Worm (Caenorhabditis elegans): ENCODE data around the gene K04A8.19.

Gene K04A8.19

DNA sequence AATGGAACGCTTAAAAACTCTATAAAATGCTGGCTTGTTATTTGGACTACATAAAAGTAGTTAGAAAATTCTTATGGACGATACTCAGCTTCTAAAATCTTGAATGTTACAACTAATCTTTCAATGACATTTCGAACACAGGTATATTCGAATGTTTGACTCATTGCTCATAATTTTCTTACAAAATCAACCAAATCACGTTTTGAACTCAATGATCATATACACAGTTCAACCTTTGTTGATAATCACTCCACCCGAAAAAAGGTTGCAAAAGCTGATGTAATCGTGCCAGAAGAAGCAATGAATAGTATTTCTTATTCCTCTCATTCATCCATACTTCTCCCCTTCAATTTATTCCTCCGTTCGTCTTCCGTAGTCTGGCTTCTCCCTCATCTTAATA is 5.1 kb downstream of the K04A8.19 start, which contains the start of gene K04A8.20:
Gene K04A8.20, plus strand, starts transcription at position 301 of the 400 bp plus-strand sequence.
- TF ChIP-seq egl-27 (tag; optimal IDR thresholded peaks at IDR 0.05): no peak
- no peak for TF ChIP-seq nhr-77 (tag; optimal IDR thresholded peaks at IDR 0.05)
- TF ChIP-seq nhr-28 (tag; optimal IDR thresholded peaks at IDR 0.05): no peak

DNA sequence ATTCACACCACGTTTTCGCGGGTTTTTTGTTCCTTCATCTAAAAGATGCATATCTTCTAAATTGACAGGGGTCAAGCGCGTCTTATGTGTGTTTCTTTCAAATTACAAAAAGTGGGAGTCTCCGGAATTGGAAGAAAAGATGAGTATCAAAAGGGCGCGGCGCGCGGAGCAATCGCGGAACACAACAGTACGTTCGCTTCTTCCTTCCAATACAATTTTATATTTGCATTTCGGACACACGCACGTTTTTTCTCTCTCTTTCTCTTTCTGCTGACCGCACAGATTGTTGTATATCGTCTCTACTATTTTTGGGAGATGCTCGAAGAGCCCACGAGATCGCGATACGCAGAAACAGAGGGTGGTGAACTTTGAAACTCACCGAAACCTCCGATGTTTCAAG is 5.9 kb downstream of the K04A8.19 start:
- TF ChIP-seq lin-39 (tag; optimal IDR thresholded peaks at IDR 0.05) (no peak), ceh-9 (tag; optimal IDR thresholded peaks at IDR 0.05) (no peak), fkh-10 (GFP tag; optimal IDR thresholded peaks at IDR 0.05) (no peak), snpc-4 (tag; optimal IDR thresholded peaks at IDR 0.05) (no peak), mml-1 (tag; optimal IDR thresholded peaks at IDR 0.05) (no peak), ztf-11 (tag; optimal IDR thresholded peaks at IDR 0.05) (no peak), nhr-12 (tag; optimal IDR thresholded peaks at IDR 0.05) (no peak)

DNA sequence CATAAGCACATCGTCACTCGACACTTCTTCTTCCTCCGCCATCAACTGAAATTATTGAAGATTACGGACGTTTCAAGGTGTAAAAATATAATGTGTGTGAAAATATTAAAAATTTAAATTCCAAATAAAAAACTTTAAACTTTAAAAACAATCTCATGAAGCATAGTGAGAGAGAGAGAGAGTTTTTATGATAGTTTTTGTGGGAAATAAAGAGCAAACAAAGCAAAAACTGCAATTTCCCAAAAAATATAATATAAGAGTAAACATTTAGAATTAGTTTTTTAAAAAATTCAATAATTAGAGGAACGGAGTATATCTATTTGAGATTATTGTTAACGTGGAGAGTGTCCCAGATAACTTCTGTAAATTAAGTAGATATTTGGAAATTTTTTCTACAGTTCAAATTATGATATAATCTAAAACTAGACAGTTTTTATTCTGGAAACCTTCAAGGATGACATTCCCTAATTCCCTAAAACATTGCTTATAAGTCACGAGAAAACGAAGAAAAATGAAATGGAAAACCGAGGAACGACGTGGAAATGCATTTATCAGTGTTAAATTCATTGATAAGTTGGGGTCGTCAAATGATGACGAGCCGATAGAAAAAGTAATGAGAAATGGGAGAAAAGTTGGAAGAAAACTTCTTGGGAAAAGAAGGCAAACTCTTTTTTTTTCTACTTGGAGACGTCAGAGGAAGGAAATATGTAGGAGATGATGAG is 7.6 kb downstream of the K04A8.19 start, which contains the start of gene dre-1:
Gene dre-1, minus strand, starts transcription at position 51 of the 722 bp plus-strand sequence.
- no peak for TF ChIP-seq tbx-2 (tag; optimal IDR thresholded peaks at IDR 0.05)
- peak; percentile 3 for TF ChIP-seq pha-4 (tag; optimal IDR thresholded peaks at IDR 0.05)
- no peak for TF ChIP-seq nfya-1 (tag; optimal IDR thresholded peaks at IDR 0.05; ENCODE audit: insufficient read depth)
- TF ChIP-seq eor-1 (tag; optimal IDR thresholded peaks at IDR 0.05): no peak
- no peak for TF ChIP-seq sea-2 (GFP tag; optimal IDR thresholded peaks at IDR 0.05)
- no peak for TF ChIP-seq lin-39 (tag; optimal IDR thresholded peaks at IDR 0.05)
- no peak for TF ChIP-seq daf-12 (tag; optimal IDR thresholded peaks at IDR 0.05)
- TF ChIP-seq zag-1 (tag; optimal IDR thresholded peaks at IDR 0.05): no peak
- TF ChIP-seq mdl-1 (tag; optimal IDR thresholded peaks at IDR 0.05): no peak
- TF ChIP-seq nhr-43 (tag; optimal IDR thresholded peaks at IDR 0.05; ENCODE audit: poor library complexity, severe bottlenecking): no peak
- TF ChIP-seq nhr-237 (tag; optimal IDR thresholded peaks at IDR 0.05): no peak
- TF ChIP-seq ama-1 (optimal IDR thresholded peaks at IDR 0.05): no peak
- TF ChIP-seq elt-1 (tag; optimal IDR thresholded peaks at IDR 0.05): no peak
- no peak for TF ChIP-seq ZK546.5 (tag; optimal IDR thresholded peaks at IDR 0.05)
- TF ChIP-seq elt-2 (tag; optimal IDR thresholded peaks at IDR 0.05): peak; percentile 67
- TF ChIP-seq nhr-23 (tag; optimal IDR thresholded peaks at IDR 0.05): no peak
- no peak for TF ChIP-seq ceh-16 (tag; optimal IDR thresholded peaks at IDR 0.05)
- TF ChIP-seq egl-5 (tag; optimal IDR thresholded peaks at IDR 0.05): no peak

DNA sequence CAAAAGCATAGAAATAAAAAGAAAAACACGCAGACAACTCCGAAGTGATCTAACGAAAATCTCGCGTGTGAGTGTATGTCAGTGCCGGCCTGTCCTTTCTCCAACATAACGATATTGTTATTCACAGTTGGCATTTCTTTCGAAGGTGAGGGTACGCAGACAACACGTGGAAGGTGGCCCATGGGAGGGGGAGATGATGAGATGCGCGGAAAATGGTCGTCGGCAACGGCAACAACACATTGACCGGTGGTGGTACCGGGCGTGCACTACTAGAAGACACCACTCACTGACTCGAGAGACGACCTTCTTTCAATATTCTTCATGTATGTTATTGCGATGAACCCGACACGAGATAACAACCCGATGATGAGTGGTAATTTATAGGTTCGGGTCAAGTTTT is 9.2 kb downstream of the K04A8.19 start:
- TF ChIP-seq lsy-12 (tag; optimal IDR thresholded peaks at IDR 0.05): peak; percentile 9
- peak; percentile 6 for TF ChIP-seq nhr-23 (tag; optimal IDR thresholded peaks at IDR 0.05)
- TF ChIP-seq ceh-16 (tag; optimal IDR thresholded peaks at IDR 0.05): no peak
- peak; percentile 41 for TF ChIP-seq nhr-25 (tag; optimal IDR thresholded peaks at IDR 0.05)

DNA sequence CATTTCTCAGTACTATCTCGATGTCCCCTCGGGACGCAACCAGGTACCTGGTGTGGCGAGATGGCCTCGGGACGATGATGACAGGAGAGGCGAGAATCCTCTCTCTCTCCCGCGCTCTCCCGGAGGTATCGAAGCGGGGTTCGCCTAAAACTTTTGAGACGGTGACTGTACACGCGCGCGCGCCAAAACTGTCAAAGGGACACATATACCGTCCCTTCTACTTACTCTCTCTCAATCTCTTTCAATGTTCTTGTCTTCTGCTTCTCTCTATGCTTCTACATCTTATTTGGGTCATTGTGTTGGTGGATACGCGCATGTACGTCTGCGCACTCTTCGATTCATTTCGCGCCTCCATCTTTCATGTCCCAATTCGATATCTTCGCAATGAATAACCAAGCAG is 12.3 kb downstream of the K04A8.19 start:
- TF ChIP-seq mml-1 (tag; optimal IDR thresholded peaks at IDR 0.05) (no peak), nhr-12 (tag; optimal IDR thresholded peaks at IDR 0.05) (no peak), hmg-11 (tag; optimal IDR thresholded peaks at IDR 0.05) (no peak), elt-3 (tag; optimal IDR thresholded peaks at IDR 0.05) (no peak), zag-1 (tag; optimal IDR thresholded peaks at IDR 0.05) (no peak), lsy-12 (tag; optimal IDR thresholded peaks at IDR 0.05) (no peak), fkh-2 (tag; optimal IDR thresholded peaks at IDR 0.05) (no peak), ama-1 (optimal IDR thresholded peaks at IDR 0.05) (peak; percentile 14), ZK546.5 (tag; optimal IDR thresholded peaks at IDR 0.05) (no peak), nhr-25 (tag; optimal IDR thresholded peaks at IDR 0.05) (peak; percentile 65), nfya-1 (tag; optimal IDR thresholded peaks at IDR 0.05; ENCODE audit: insufficient read depth) (no peak), eor-1 (tag; optimal IDR thresholded peaks at IDR 0.05) (no peak), elt-1 (tag; optimal IDR thresholded peaks at IDR 0.05) (no peak), fkh-10 (GFP tag; optimal IDR thresholded peaks at IDR 0.05) (no peak), nhr-67 (tag; optimal IDR thresholded peaks at IDR 0.05) (no peak), lin-15B (tag; optimal IDR thresholded peaks at IDR 0.05) (no peak), nhr-23 (tag; optimal IDR thresholded peaks at IDR 0.05) (peak; percentile 84), nhr-43 (tag; optimal IDR thresholded peaks at IDR 0.05; ENCODE audit: poor library complexity, severe bottlenecking) (peak; percentile 51)
